Worm (Caenorhabditis elegans) whole organism, L2 larva: Measurements from ENCODE around the gene srh-74.

Source experiments
- ZK546.5 ChIP-seq: sonication (generic microtip); optimal IDR thresholded peaks from 2 replicates; lab custom pipeline; 2017; ENCODE audit warnings: missing biosample characterization, missing genetic modification characterization
- aly-2 ChIP-seq: fragments of 150-350 bp; optimal IDR thresholded peaks from 2 replicates; lab custom pipeline; 2014; ENCODE audit warnings: missing biosample characterization, missing genetic modification characterization
- crh-2 ChIP-seq: sonication (generic microtip); optimal IDR thresholded peaks from 2 replicates; lab custom pipeline; 2017; ENCODE audit warnings: missing biosample characterization, missing genetic modification characterization
- egl-27 ChIP-seq: sonication (generic microtip); optimal IDR thresholded peaks from 3 replicates; lab custom pipeline; 2017; ENCODE audit warnings: missing biosample characterization, missing genetic modification reagents, missing genetic modification characterization
- lsy-2 ChIP-seq, 2 experiments: fragments of 150-350 bp in 1 of 2; sonication (generic microtip) in 1 of 2; optimal IDR thresholded peaks; 2 replicates each; lab custom pipeline; 2014 to 2017; ENCODE audit warnings: missing biosample characterization in 2 of 2, missing genetic modification characterization in 2 of 2
- mab-5 ChIP-seq: fragments of 150-350 bp; optimal IDR thresholded peaks from 2 replicates; lab custom pipeline; 2014; ENCODE audit warnings: missing biosample characterization, missing genetic modification characterization
- unc-39 ChIP-seq: fragments of 150-350 bp; optimal IDR thresholded peaks from 2 replicates; lab custom pipeline; 2014; ENCODE audit warnings: missing biosample characterization, missing genetic modification characterization
- ztf-11 ChIP-seq: sonication (generic microtip); optimal IDR thresholded peaks from 2 replicates; lab custom pipeline; 2017; ENCODE audit warnings: missing biosample characterization, missing genetic modification characterization

- TF ChIP-seq ZK546.5 (tag; lab: Kevin White, UChicago), result no peak
- TF ChIP-seq aly-2, result no peak
- no peak for TF ChIP-seq ztf-11 (tag; lab: Kevin White, UChicago)
- no peak for TF ChIP-seq crh-2 (tag; lab: Kevin White, UChicago)
- TF ChIP-seq egl-27 (tag; lab: Kevin White, UChicago), result no peak
- no peak for TF ChIP-seq mab-5 (tag; lab: Kevin White, UChicago)
- no peak for TF ChIP-seq unc-39 (tag; lab: Kevin White, UChicago)
- TF ChIP-seq lsy-2 (tag; optimal IDR thresholded peaks at IDR 0.05; lab: Kevin White, UChicago), result no peak
These were observed 20.8 kb downstream of the srh-74 start for ce11 chrV:11027740-11028139.
